Fruit fly (Drosophila melanogaster): ENCODE measurements around the gene CG13310.

The CG13310 gene

dm6 chr3L:8841757-8842156, 41.4 kb upstream of the CG13310 start (continued):
- TF ChIP-seq onecut (GFP tag; IDR thresholded peaks at IDR 0.05) (peak; percentile 57; the same call in 1 of the 2 replicates), CG15601 (tag; optimal IDR thresholded peaks at IDR 0.05) (peak; percentile 71), CG8944 (GFP tag; optimal IDR thresholded peaks at IDR 0.05) (peak; percentile 47), CG8388 (GFP tag; optimal IDR thresholded peaks at IDR 0.05) (peak; percentile 65), lbe (GFP tag; optimal IDR thresholded peaks at IDR 0.05) (no peak), CG4424 (GFP tag; optimal IDR thresholded peaks at IDR 0.05) (peak; percentile 80), CG14710 (tag; optimal IDR thresholded peaks at IDR 0.05) (peak; percentile 57), CG5245 (GFP tag; optimal IDR thresholded peaks at IDR 0.05) (peak; percentile 53), rib (GFP tag; IDR thresholded peaks at IDR 0.05) (no peak), BEAF-32 (GFP tag; optimal IDR thresholded peaks at IDR 0.05) (no peak), Awh (GFP tag; IDR thresholded peaks at IDR 0.05) (peak; percentile 78), Optix (GFP tag; IDR thresholded peaks at IDR 0.05) (0 out of 3 replicates have a peak, but pooled peaks have one; percentile 48), dmrt99B (tag; optimal IDR thresholded peaks at IDR 0.05) (peak; percentile 85), sens (GFP tag) (peak; percentile 95), wor (GFP tag; IDR thresholded peaks at IDR 0.05) (peak; percentile 55), HLH4C (GFP tag; IDR thresholded peaks at IDR 0.05; ENCODE audit: partially characterized antibody) (no peak), CG10959 (GFP tag; IDR thresholded peaks at IDR 0.05) (peak; percentile 45; the same call in 1 of the 2 replicates), CG13424 (tag; optimal IDR thresholded peaks at IDR 0.05) (peak; percentile 75), CG17385 (GFP tag; optimal IDR thresholded peaks at IDR 0.05) (peak; percentile 67), BtbVII (GFP tag; optimal IDR thresholded peaks at IDR 0.05) (peak; percentile 62), prd (optimal IDR thresholded peaks at IDR 0.05) (no peak), prd (GFP tag; IDR thresholded peaks at IDR 0.05) (peak; percentile 83), nau (GFP tag; optimal IDR thresholded peaks at IDR 0.05) (peak; percentile 36), CG3838 (GFP tag; optimal IDR thresholded peaks at IDR 0.05) (no peak), Pdp1 (GFP tag; optimal IDR thresholded peaks at IDR 0.05) (peak; percentile 62 to 69), gcm2 (GFP tag; optimal IDR thresholded peaks at IDR 0.05) (peak; percentile 21), CG15479 (GFP tag; optimal IDR thresholded peaks at IDR 0.05) (no peak), Elba2 (GFP tag; optimal IDR thresholded peaks at IDR 0.05) (no peak), pros (GFP tag; optimal IDR thresholded peaks at IDR 0.05) (no peak), exex (tag; optimal IDR thresholded peaks at IDR 0.05) (peak; percentile 19), Dad (GFP tag; optimal IDR thresholded peaks at IDR 0.05) (peak; percentile 46), Ets97D (GFP tag; optimal IDR thresholded peaks at IDR 0.05) (peak; percentile 8), Oaz (GFP tag; IDR thresholded peaks at IDR 0.05) (peak; percentile 52; the same call in 1 of the 2 replicates), inv (GFP tag; IDR thresholded peaks at IDR 0.05; ENCODE audit: partially characterized antibody) (no peak), maf-S (GFP tag; optimal IDR thresholded peaks at IDR 0.05) (peak; percentile 47), HLHmδ (GFP tag; optimal IDR thresholded peaks at IDR 0.05) (no peak), CG12236 (GFP tag; optimal IDR thresholded peaks at IDR 0.05) (no peak), CG13624 (GFP tag; optimal IDR thresholded peaks at IDR 0.05) (peak; percentile 48), dimm (GFP tag; IDR thresholded peaks at IDR 0.05) (peak; percentile 31; the same call in 1 of the 2 replicates), en (GFP tag; optimal IDR thresholded peaks at IDR 0.05) (peak; percentile 39), H2.0 (GFP tag; IDR thresholded peaks at IDR 0.05) (peak; percentile 75), CG3163 (GFP tag; optimal IDR thresholded peaks at IDR 0.05) (peak; percentile 23), Trl (optimal IDR thresholded peaks at IDR 0.05) (no peak), Trl (GFP tag; optimal IDR thresholded peaks at IDR 0.05) (peak; percentile 60), CG11456 (GFP tag; IDR thresholded peaks at IDR 0.05) (peak; percentile 78; the same call in 1 of the 3 replicates), CG4707 (GFP tag; optimal IDR thresholded peaks at IDR 0.05) (peak; percentile 47), kah (GFP tag; optimal IDR thresholded peaks at IDR 0.05) (peak; percentile 26), CG9797 (GFP tag; optimal IDR thresholded peaks at IDR 0.05) (no peak), CG5180 (GFP tag; optimal IDR thresholded peaks at IDR 0.05) (no peak), Lim3 (GFP tag; IDR thresholded peaks at IDR 0.05) (no peak), knrl (GFP tag; IDR thresholded peaks at IDR 0.05; ENCODE audit: partially characterized antibody) (no peak)

Data from whole organism, embryonic.